Worm (Caenorhabditis elegans) whole organism, L3 larva: ENCODE measurements around the gene srab-23.

Experiments used
- R02D3.7 ChIP-seq: fragments of 150-350 bp; optimal IDR thresholded peaks from 2 replicates; lab custom pipeline; 2014; ENCODE audit warnings: missing biosample characterization, missing genetic modification characterization
- ZK546.5 ChIP-seq: sonication (generic microtip); optimal IDR thresholded peaks from 2 replicates; lab custom pipeline; 2017; ENCODE audit warnings: missing biosample characterization, missing genetic modification characterization
- ama-1 ChIP-seq: fragments of 150-350 bp; optimal IDR thresholded peaks from 2 replicates; lab custom pipeline; 2018
- ceh-16 ChIP-seq: sonication (generic microtip); optimal IDR thresholded peaks from 2 replicates; lab custom pipeline; 2017; ENCODE audit warnings: missing biosample characterization, missing genetic modification characterization
- ceh-28 ChIP-seq: fragments of 150-350 bp; optimal IDR thresholded peaks from 2 replicates; lab custom pipeline; 2014; ENCODE audit warnings: missing biosample characterization, missing genetic modification reagents, missing genetic modification characterization
- ceh-82 ChIP-seq: fragments of 150-350 bp; optimal IDR thresholded peaks from 2 replicates; lab custom pipeline; 2014; ENCODE audit warnings: missing biosample characterization, missing genetic modification characterization
- ceh-9 ChIP-seq: sonication (generic microtip); optimal IDR thresholded peaks from 2 replicates; lab custom pipeline; 2018; ENCODE audit warnings: missing biosample characterization, missing genetic modification characterization
- egl-27 ChIP-seq: sonication (generic microtip); optimal IDR thresholded peaks from 4 replicates; lab custom pipeline; 2017; ENCODE audit warnings: missing biosample characterization, missing genetic modification reagents, missing genetic modification characterization
- egl-5 ChIP-seq: fragments of 150-350 bp; optimal IDR thresholded peaks from 2 replicates; lab custom pipeline; 2017; ENCODE audit warnings: missing biosample characterization, missing genetic modification reagents, missing genetic modification characterization, inconsistent platforms
- elt-1 ChIP-seq: fragments of 150-350 bp; optimal IDR thresholded peaks from 2 replicates; lab custom pipeline; 2014; ENCODE audit warnings: missing biosample characterization, missing genetic modification characterization
- elt-2 ChIP-seq: sonication (generic microtip); optimal IDR thresholded peaks from 2 replicates; lab custom pipeline; 2016; ENCODE audit warnings: missing genetic modification reagents, mild to moderate bottlenecking, missing genetic modification characterization, missing compliant biosample characterization
- elt-3 ChIP-seq, 3 experiments: fragments of 150-350 bp in 1 of 3; sonication (generic microtip) in 2 of 3; optimal IDR thresholded peaks; 2 replicates in 2 of 3; 4 replicates in 1 of 3; lab custom pipeline; 2014 to 2017; ENCODE audit warnings: missing biosample characterization in 3 of 3, missing genetic modification characterization in 3 of 3
- eor-1 ChIP-seq, 2 experiments: fragments of 150-350 bp; optimal IDR thresholded peaks; 2 replicates each; lab custom pipeline; 2014 to 2018; ENCODE audit warnings: missing biosample characterization in 2 of 2, missing genetic modification characterization in 2 of 2
- fkh-10 ChIP-seq: sonication (generic microtip); optimal IDR thresholded peaks from 2 replicates; lab custom pipeline; 2017; ENCODE audit warnings: missing biosample characterization, missing genetic modification reagents, missing genetic modification characterization
- hmg-11 ChIP-seq: sonication (generic microtip); optimal IDR thresholded peaks from 2 replicates; lab custom pipeline; 2016; ENCODE audit warnings: missing genetic modification characterization, missing compliant biosample characterization
- jun-1 ChIP-seq: fragments of 150-350 bp; optimal IDR thresholded peaks from 2 replicates; lab custom pipeline; 2014; ENCODE audit warnings: missing biosample characterization, missing genetic modification reagents, missing genetic modification characterization
- lin-39 ChIP-seq: fragments of 150-350 bp; optimal IDR thresholded peaks from 2 replicates; lab custom pipeline; 2018; ENCODE audit warnings: missing biosample characterization, missing genetic modification reagents, missing genetic modification characterization
- lsy-12 ChIP-seq: sonication (generic microtip); optimal IDR thresholded peaks from 2 replicates; lab custom pipeline; 2016; ENCODE audit warnings: mild to moderate bottlenecking, missing genetic modification characterization, missing compliant biosample characterization
- mdl-1 ChIP-seq: fragments of 150-350 bp; optimal IDR thresholded peaks from 2 replicates; lab custom pipeline; 2014; ENCODE audit warnings: missing biosample characterization, missing genetic modification characterization
- mml-1 ChIP-seq: fragments of 150-350 bp; sonication (generic microtip); optimal IDR thresholded peaks from 3 replicates; lab custom pipeline; 2014; ENCODE audit warnings: missing biosample characterization, missing genetic modification characterization
- nfya-1 ChIP-seq: sonication (generic microtip); optimal IDR thresholded peaks from 2 replicates; lab custom pipeline; 2017; ENCODE audit warnings: missing genetic modification characterization, mild to moderate bottlenecking, missing compliant biosample characterization, antibody characterized with exemption, moderate library complexity; ENCODE audit not compliant: insufficient read depth
- nhr-11 ChIP-seq: fragments of 150-350 bp; optimal IDR thresholded peaks from 2 replicates; lab custom pipeline; 2014; ENCODE audit warnings: missing biosample characterization, missing genetic modification characterization
- nhr-12 ChIP-seq: fragments of 150-350 bp; optimal IDR thresholded peaks from 2 replicates; lab custom pipeline; 2014; ENCODE audit warnings: missing biosample characterization, missing genetic modification characterization
- nhr-23 ChIP-seq: fragments of 150-350 bp; optimal IDR thresholded peaks from 2 replicates; lab custom pipeline; 2014; ENCODE audit warnings: missing biosample characterization, missing genetic modification reagents, missing genetic modification characterization
- nhr-237 ChIP-seq: fragments of 150-350 bp; optimal IDR thresholded peaks from 2 replicates; lab custom pipeline; 2014; ENCODE audit warnings: missing biosample characterization, missing genetic modification characterization
- nhr-25 ChIP-seq: sonication (generic microtip); optimal IDR thresholded peaks from 2 replicates; lab custom pipeline; 2017; ENCODE audit warnings: missing biosample characterization, missing genetic modification characterization
- nhr-28 ChIP-seq: fragments of 150-350 bp; optimal IDR thresholded peaks from 2 replicates; lab custom pipeline; 2014; ENCODE audit warnings: missing biosample characterization, missing genetic modification characterization
- nhr-67 ChIP-seq: fragments of 150-350 bp; optimal IDR thresholded peaks from 2 replicates; lab custom pipeline; 2014; ENCODE audit warnings: missing biosample characterization, missing genetic modification characterization
- nhr-76 ChIP-seq: fragments of 150-350 bp; sonication (generic microtip); optimal IDR thresholded peaks from 5 replicates; lab custom pipeline; 2014; ENCODE audit warnings: missing biosample characterization, missing genetic modification characterization
- nhr-77 ChIP-seq: fragments of 150-350 bp; optimal IDR thresholded peaks from 2 replicates; lab custom pipeline; 2014; ENCODE audit warnings: missing biosample characterization, missing genetic modification characterization
- pqm-1 ChIP-seq: fragments of 150-350 bp; optimal IDR thresholded peaks from 2 replicates; lab custom pipeline; 2017; ENCODE audit warnings: missing biosample characterization, missing genetic modification characterization, inconsistent platforms
- skn-1 ChIP-seq: fragments of 150-350 bp; optimal IDR thresholded peaks from 2 replicates; lab custom pipeline; 2014; ENCODE audit warnings: missing biosample characterization, missing genetic modification characterization
- tbx-2 ChIP-seq: sonication (generic microtip); optimal IDR thresholded peaks from 2 replicates; lab custom pipeline; 2016; ENCODE audit warnings: mild to moderate bottlenecking, missing genetic modification characterization, missing compliant biosample characterization
- unc-62 ChIP-seq: fragments of 150-350 bp; sonication (generic microtip); optimal IDR thresholded peaks from 4 replicates; lab custom pipeline; 2014; ENCODE audit warnings: missing biosample characterization, missing genetic modification reagents, missing genetic modification characterization
- zag-1 ChIP-seq: fragments of 150-350 bp; optimal IDR thresholded peaks from 2 replicates; lab custom pipeline; 2014; ENCODE audit warnings: missing biosample characterization, missing genetic modification characterization
- ztf-11 ChIP-seq: fragments of 150-350 bp; optimal IDR thresholded peaks from 2 replicates; lab custom pipeline; 2014; ENCODE audit warnings: missing biosample characterization, missing genetic modification characterization
- ztf-4 ChIP-seq: fragments of 150-350 bp; optimal IDR thresholded peaks from 2 replicates; lab custom pipeline; 2014; ENCODE audit warnings: missing biosample characterization, missing genetic modification characterization

Gene srab-23

ce11 chrV:2053509-2053908 lies 18.1 kb upstream of the srab-23 start, which contains the start of gene comt-5:
Gene comt-5, minus strand, starts transcription at chrV:2053609.
- TF ChIP-seq ztf-11 (tag; lab: Kevin White, UChicago) (no peak), nhr-23 (no peak), tbx-2 (tag; lab: Kevin White, UChicago) (no peak), hmg-11 (no peak), unc-62 (GFP tag; lab: Kevin White, UChicago) (no peak), ZK546.5 (tag; lab: Kevin White, UChicago) (no peak), egl-5 (no peak)
- TF ChIP-seq, all 47 proteins: peak for 0

- TF ChIP-seq hmg-11 (no peak), ceh-16 (tag; lab: Kevin White, UChicago) (no peak), mml-1 (no peak), elt-2 (no peak), elt-3 (tag; optimal IDR thresholded peaks at IDR 0.05; lab: Kevin White, UChicago) (no peak), ceh-28 (tag; lab: Kevin White, UChicago) (no peak), egl-5 (no peak), ceh-82 (tag; lab: Kevin White, UChicago) (no peak), tbx-2 (tag; lab: Kevin White, UChicago) (no peak), nhr-28 (tag; lab: Kevin White, UChicago) (no peak), nhr-77 (tag; lab: Kevin White, UChicago) (no peak), ama-1 (lab: Kevin White, UChicago) (no peak), eor-1 (tag; optimal IDR thresholded peaks at IDR 0.05; lab: Kevin White, UChicago) (no peak), skn-1 (tag; lab: Kevin White, UChicago) (no peak), nhr-12 (no peak)
Observed at ce11 chrV:2051507-2051906, 16.1 kb upstream of the srab-23 start, which contains the start of gene Y40B10A.11. Gene Y40B10A.11, minus strand, starts transcription at chrV:2051607.

- TF ChIP-seq tbx-2 (tag; lab: Kevin White, UChicago) (no peak), R02D3.7 (tag; lab: Kevin White, UChicago) (no peak), ceh-28 (tag; lab: Kevin White, UChicago) (no peak), ceh-82 (tag; lab: Kevin White, UChicago) (no peak), nfya-1 (no peak), fkh-10 (GFP tag; lab: Kevin White, UChicago) (no peak), lsy-12 (tag; lab: Kevin White, UChicago) (no peak), ztf-4 (tag; lab: Kevin White, UChicago) (no peak), egl-5 (no peak), nhr-11 (tag; lab: Kevin White, UChicago) (no peak), skn-1 (tag; lab: Kevin White, UChicago) (no peak), nhr-28 (tag; lab: Kevin White, UChicago) (no peak), nhr-76 (no peak), zag-1 (tag; lab: Kevin White, UChicago) (no peak)
- TF ChIP-seq, all 47 proteins: peak for 0
Observed at ce11 chrV:2050790-2051189, 15.3 kb upstream of the srab-23 start.

ce11 chrV:2050136-2050535 lies 14.7 kb upstream of the srab-23 start, which contains the start of gene comt-4:
Gene comt-4, minus strand, starts transcription at chrV:2050185.
- TF ChIP-seq lsy-12 (tag; lab: Kevin White, UChicago) (no peak), pqm-1 (peak; percentile 60), ztf-11 (tag; lab: Kevin White, UChicago) (no peak), ztf-4 (tag; lab: Kevin White, UChicago) (no peak), elt-2 (peak; percentile 51)

ce11 chrV:2045956-2046355 lies 10.5 kb upstream of the srab-23 start, which contains the start of gene Y40B10A.5:
Gene Y40B10A.5, minus strand, starts transcription at chrV:2046056.
- TF ChIP-seq elt-1 (tag; lab: Kevin White, UChicago) (no peak), skn-1 (tag; lab: Kevin White, UChicago) (no peak), ztf-4 (tag; lab: Kevin White, UChicago) (no peak), unc-62 (GFP tag; lab: Kevin White, UChicago) (no peak), mdl-1 (tag; lab: Kevin White, UChicago) (no peak), lin-39 (tag; lab: Kevin White, UChicago) (no peak), egl-27 (tag; lab: Kevin White, UChicago) (no peak), nhr-25 (tag; lab: Kevin White, UChicago) (no peak), nhr-12 (no peak), nhr-237 (tag; lab: Kevin White, UChicago) (no peak), elt-2 (no peak), jun-1 (tag; lab: Kevin White, UChicago) (no peak), fkh-10 (GFP tag; lab: Kevin White, UChicago) (no peak), nfya-1 (no peak), nhr-67 (tag; lab: Kevin White, UChicago) (no peak), ceh-9 (no peak), nhr-23 (no peak)
